Fruit fly (Drosophila melanogaster) Kc167 (cell line): ENCODE data around the gene tkv.

ENCODE experiments used
- Myc ChIP-seq: fragments of >200 bp; optimal IDR thresholded peaks from 2 replicates; lab custom pipeline; 2017; ENCODE audit warnings: missing external identifiers
- Sin3A ChIP-seq: fragments of >200 bp; optimal IDR thresholded peaks from 2 replicates; lab custom pipeline; 2018; ENCODE audit warnings: missing external identifiers
- h ChIP-seq: fragments of >200 bp; optimal IDR thresholded peaks from 3 replicates; lab custom pipeline; 2018; ENCODE audit warnings: missing external identifiers
- psq ChIP-seq: fragments of >200 bp; optimal IDR thresholded peaks from 2 replicates; lab custom pipeline; 2017; ENCODE audit warnings: missing external identifiers
- ttk ChIP-seq: sonication (Bioruptor generic); optimal IDR thresholded peaks from 2 replicates; lab custom pipeline; 2017; ENCODE audit warnings: missing external identifiers

DNA sequence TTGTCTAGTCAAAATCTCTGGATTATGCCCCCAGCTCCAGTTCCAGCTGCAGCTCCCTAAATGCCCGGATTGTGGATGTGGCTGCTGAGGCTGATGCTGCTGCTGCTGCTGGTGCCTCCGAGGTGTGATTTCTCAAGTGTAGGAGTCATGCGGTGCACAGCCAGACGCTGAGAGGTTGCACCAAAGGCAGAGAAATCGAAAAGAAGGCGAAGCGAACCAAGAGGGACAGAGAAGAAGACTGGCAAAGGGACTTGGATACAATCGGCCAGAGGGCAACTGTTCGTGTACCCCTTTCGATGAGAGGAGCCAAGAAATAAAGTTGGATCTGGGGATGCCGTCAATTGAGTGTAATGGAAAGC lies 32.6 kb downstream of the tkv start:
- no peak for TF ChIP-seq ttk (lab: Kevin White, UChicago)
- TF ChIP-seq psq (lab: Kevin White, UChicago): no peak
- TF ChIP-seq h (lab: Kevin White, UChicago): no peak
- TF ChIP-seq Sin3A (lab: Kevin White, UChicago): no peak
- no peak for TF ChIP-seq Myc
